Worm (Caenorhabditis elegans) whole organism, mixed stage, embryonic: ENCODE results near the gene C18F10.7.
A peak's percentile ranks its signal among the peaks of the same experiment; 100 is the strongest.

Experiments used
- M03D4.4 ChIP-seq: sonication (generic microtip); optimal IDR thresholded peaks from 2 replicates; lab custom pipeline; 2017; ENCODE audit warnings: mild to moderate bottlenecking, missing genetic modification characterization, missing compliant biosample characterization
- bed-3 ChIP-seq: fragments of 200-800 bp; sonication (Bioruptor generic); optimal IDR thresholded peaks from 3 replicates; lab custom pipeline; 2018; ENCODE audit warnings: mild to moderate bottlenecking, missing genetic modification characterization, moderate library complexity, missing compliant biosample characterization
- blmp-1 ChIP-seq: fragments of 150-350 bp; optimal IDR thresholded peaks from 2 replicates; lab custom pipeline; 2014; ENCODE audit warnings: missing biosample characterization, missing genetic modification characterization
- ceh-39 ChIP-seq: fragments of 150-350 bp; optimal IDR thresholded peaks from 2 replicates; lab custom pipeline; 2014; ENCODE audit warnings: missing biosample characterization, missing genetic modification characterization
- ceh-43 ChIP-seq: fragments of 200-800 bp; sonication (Bioruptor generic); optimal IDR thresholded peaks from 2 replicates; lab custom pipeline; 2018; ENCODE audit warnings: mild to moderate bottlenecking, missing genetic modification characterization, moderate library complexity, missing compliant biosample characterization
- ceh-83 ChIP-seq: fragments of 200-800 bp; sonication (Bioruptor generic); optimal IDR thresholded peaks from 2 replicates; lab custom pipeline; 2018; ENCODE audit warnings: mild to moderate bottlenecking, missing genetic modification characterization, missing compliant biosample characterization
- ces-1 ChIP-seq: fragments of 150-350 bp; optimal IDR thresholded peaks from 2 replicates; lab custom pipeline; 2014; ENCODE audit warnings: missing biosample characterization, missing genetic modification reagents, missing genetic modification characterization
- cnd-1 ChIP-seq: fragments of 200-800 bp; sonication (Bioruptor generic); optimal IDR thresholded peaks from 2 replicates; lab custom pipeline; 2018; ENCODE audit warnings: mild to moderate bottlenecking, missing genetic modification characterization, missing compliant biosample characterization
- drap-1 ChIP-seq: fragments of 200-800 bp; sonication (Bioruptor generic); optimal IDR thresholded peaks from 3 replicates; lab custom pipeline; 2018; ENCODE audit warnings: mild to moderate bottlenecking, missing genetic modification characterization, missing compliant biosample characterization
- elt-1 ChIP-seq: sonication (generic microtip); optimal IDR thresholded peaks from 2 replicates; lab custom pipeline; 2017; ENCODE audit warnings: missing genetic modification characterization, mild to moderate bottlenecking, missing compliant biosample characterization, antibody characterized with exemption, moderate library complexity, borderline replicate concordance; ENCODE audit not compliant: insufficient read depth
- elt-3 ChIP-seq: fragments of 150-350 bp; optimal IDR thresholded peaks from 2 replicates; lab custom pipeline; 2014; ENCODE audit warnings: missing biosample characterization, missing genetic modification characterization
- hlh-1 ChIP-seq: fragments of 150-350 bp; optimal IDR thresholded peaks from 2 replicates; lab custom pipeline; 2014; ENCODE audit warnings: missing biosample characterization, missing genetic modification reagents, missing genetic modification characterization
- lin-13 ChIP-seq: fragments of 150-350 bp; optimal IDR thresholded peaks from 2 replicates; lab custom pipeline; 2014; ENCODE audit warnings: missing biosample characterization, missing genetic modification characterization
- lin-32 ChIP-seq: fragments of 200-800 bp; sonication (Bioruptor generic); optimal IDR thresholded peaks from 2 replicates; lab custom pipeline; 2018; ENCODE audit warnings: mild to moderate bottlenecking, missing genetic modification characterization, missing compliant biosample characterization
- lsy-2 ChIP-seq: fragments of 150-350 bp; optimal IDR thresholded peaks from 2 replicates; lab custom pipeline; 2014; ENCODE audit warnings: missing biosample characterization, missing genetic modification characterization
- mab-5 ChIP-seq: fragments of 150-350 bp; optimal IDR thresholded peaks from 2 replicates; lab custom pipeline; 2014; ENCODE audit warnings: missing biosample characterization, missing genetic modification characterization
- mep-1 ChIP-seq: fragments of 150-350 bp; optimal IDR thresholded peaks from 2 replicates; lab custom pipeline; 2017; ENCODE audit warnings: missing biosample characterization, missing genetic modification reagents, missing genetic modification characterization, inconsistent platforms
- mls-2 ChIP-seq: sonication (generic microtip); optimal IDR thresholded peaks from 2 replicates; lab custom pipeline; 2016; ENCODE audit warnings: mild to moderate bottlenecking, missing genetic modification characterization, moderate library complexity, missing compliant biosample characterization
- nhr-12 ChIP-seq: fragments of 150-350 bp; optimal IDR thresholded peaks from 2 replicates; lab custom pipeline; 2014; ENCODE audit warnings: missing biosample characterization, missing genetic modification characterization
- nhr-2 ChIP-seq: fragments of 150-350 bp; optimal IDR thresholded peaks from 2 replicates; lab custom pipeline; 2014; ENCODE audit warnings: missing biosample characterization, missing genetic modification characterization
- nhr-237 ChIP-seq: fragments of 150-350 bp; optimal IDR thresholded peaks from 2 replicates; lab custom pipeline; 2014; ENCODE audit warnings: missing biosample characterization, missing genetic modification characterization
- nhr-28 ChIP-seq: fragments of 150-350 bp; optimal IDR thresholded peaks from 2 replicates; lab custom pipeline; 2014; ENCODE audit warnings: missing biosample characterization, missing genetic modification characterization
- nhr-76 ChIP-seq: sonication (generic microtip); optimal IDR thresholded peaks from 2 replicates; lab custom pipeline; 2017; ENCODE audit warnings: missing biosample characterization, missing genetic modification characterization
- pha-4 ChIP-seq: fragments of 150-350 bp; optimal IDR thresholded peaks from 2 replicates; lab custom pipeline; 2018; ENCODE audit warnings: missing biosample characterization, missing genetic modification reagents, missing genetic modification characterization
- sem-2 ChIP-seq: fragments of 200-800 bp; sonication (Bioruptor generic); optimal IDR thresholded peaks from 2 replicates; lab custom pipeline; 2018; ENCODE audit warnings: mild to moderate bottlenecking, missing genetic modification characterization, missing compliant biosample characterization
- snpc-4 ChIP-seq: fragments of 150-350 bp; optimal IDR thresholded peaks from 2 replicates; lab custom pipeline; 2014; ENCODE audit warnings: missing biosample characterization, missing genetic modification characterization
- tbx-8 ChIP-seq: fragments of 200-800 bp; sonication (Bioruptor generic); optimal IDR thresholded peaks from 2 replicates; lab custom pipeline; 2018; ENCODE audit warnings: mild to moderate bottlenecking, missing genetic modification characterization, moderate library complexity, missing compliant biosample characterization
- unc-62 ChIP-seq: fragments of 150-350 bp; optimal IDR thresholded peaks from 2 replicates; lab custom pipeline; 2014; ENCODE audit warnings: missing biosample characterization, missing genetic modification reagents, missing genetic modification characterization
- zip-8 ChIP-seq: fragments of 150-350 bp; optimal IDR thresholded peaks from 2 replicates; lab custom pipeline; 2014; ENCODE audit warnings: missing biosample characterization, missing genetic modification characterization
- ztf-11 ChIP-seq: fragments of 150-350 bp; optimal IDR thresholded peaks from 2 replicates; lab custom pipeline; 2014; ENCODE audit warnings: missing biosample characterization, missing genetic modification characterization

Gene C18F10.7

ce11 chrIII:6303114-6303647 is 25.0 kb upstream of the C18F10.7 start, which contains the start of gene F47D12.9 (continued):
- TF ChIP-seq nhr-237 (no peak), ceh-43 (GFP tag; lab: Kevin White, UChicago) (no peak), hlh-1 (tag; lab: Kevin White, UChicago) (peak; percentile 53), elt-3 (no peak), ztf-11 (tag; lab: Kevin White, UChicago) (no peak), mab-5 (tag; lab: Kevin White, UChicago) (no peak)
- TF ChIP-seq, all 35 proteins: peak for 7

- TF ChIP-seq cnd-1 (tag; lab: Kevin White, UChicago) (no peak), hlh-1 (tag; lab: Kevin White, UChicago) (no peak), nhr-12 (tag; lab: Kevin White, UChicago) (no peak), zip-8 (no peak), lin-13 (tag; lab: Kevin White, UChicago) (no peak), mls-2 (no peak)
Observed at ce11 chrIII:6300297-6300696, 22.1 kb upstream of the C18F10.7 start.

- TF ChIP-seq bed-3 (no peak), sem-2 (GFP tag; lab: Kevin White, UChicago) (no peak), nhr-237 (no peak), ceh-43 (GFP tag; lab: Kevin White, UChicago) (no peak), lsy-2 (tag; lab: Kevin White, UChicago) (no peak), nhr-28 (tag; lab: Kevin White, UChicago) (no peak), ceh-39 (no peak), mls-2 (no peak), drap-1 (no peak), lin-32 (GFP tag; lab: Kevin White, UChicago) (no peak), zip-8 (no peak), nhr-76 (tag; lab: Kevin White, UChicago) (no peak), M03D4.4 (tag; lab: Kevin White, UChicago) (no peak), nhr-2 (tag; lab: Kevin White, UChicago) (no peak), pha-4 (no peak), blmp-1 (tag; lab: Kevin White, UChicago) (no peak), ceh-83 (GFP tag; lab: Kevin White, UChicago) (no peak), elt-1 (tag; lab: Kevin White, UChicago) (no peak)
Observed at ce11 chrIII:6298131-6298530, 20.0 kb upstream of the C18F10.7 start, which contains the start of gene F47D12.3. Gene F47D12.3, plus strand, starts transcription at chrIII:6298461.

ce11 chrIII:6297599-6297998 is 19.4 kb upstream of the C18F10.7 start:
- TF ChIP-seq ces-1 (GFP tag; lab: Kevin White, UChicago) (peak; percentile 33), bed-3 (no peak)
- TF ChIP-seq, all 35 proteins: peak for 1

ce11 chrIII:6295972-6296700 is 18.0 kb upstream of the C18F10.7 start, which contains the start of gene F47D12.7:
Gene F47D12.7, minus strand, starts transcription at chrIII:6296022.
- TF ChIP-seq nhr-2 (tag; lab: Kevin White, UChicago) = no peak
- no peak for TF ChIP-seq elt-3
- TF ChIP-seq mep-1 = no peak
- no peak for TF ChIP-seq snpc-4 (tag; lab: Kevin White, UChicago)
- no peak for TF ChIP-seq lin-13 (tag; lab: Kevin White, UChicago)
- no peak for TF ChIP-seq unc-62 (GFP tag; lab: Kevin White, UChicago)
- no peak for TF ChIP-seq blmp-1 (tag; lab: Kevin White, UChicago)
- no peak for TF ChIP-seq ceh-83 (GFP tag; lab: Kevin White, UChicago)
- TF ChIP-seq mab-5 (tag; lab: Kevin White, UChicago) = no peak
- no peak for TF ChIP-seq nhr-12 (tag; lab: Kevin White, UChicago)
- no peak for TF ChIP-seq tbx-8 (GFP tag; lab: Kevin White, UChicago)
